Worm (Caenorhabditis elegans): ENCODE data around the gene E02C12.19.

DNA sequence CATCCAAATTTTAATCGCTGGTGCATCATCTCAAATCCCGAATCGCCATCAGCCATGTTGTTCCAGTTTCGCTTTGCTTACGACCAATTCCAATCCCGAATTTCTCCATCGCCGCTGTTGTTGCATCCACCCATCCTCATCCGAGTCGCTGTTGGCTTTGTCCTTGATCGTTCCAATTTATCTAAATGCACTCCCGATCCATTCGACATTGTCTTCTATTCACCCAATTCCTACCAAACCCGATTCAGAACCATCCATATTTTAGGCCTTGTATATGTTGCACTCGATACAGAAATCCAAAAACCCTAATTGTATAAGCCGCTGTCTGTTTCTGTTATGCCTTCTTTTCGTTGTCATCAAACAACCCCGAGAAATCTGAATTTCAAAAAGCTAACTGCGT, 36.0 kb downstream of the E02C12.19 start:
- no peak for TF ChIP-seq nhr-11 (tag; optimal IDR thresholded peaks at IDR 0.05)
- TF ChIP-seq ceh-82 (tag; optimal IDR thresholded peaks at IDR 0.05) = no peak
- no peak for TF ChIP-seq nhr-21 (tag; optimal IDR thresholded peaks at IDR 0.05)
- no peak for TF ChIP-seq aly-2 (tag; optimal IDR thresholded peaks at IDR 0.05)
- no peak for TF ChIP-seq lin-39 (tag; optimal IDR thresholded peaks at IDR 0.05)
- no peak for TF ChIP-seq ztf-11 (tag; optimal IDR thresholded peaks at IDR 0.05)
- no peak for TF ChIP-seq mbf-1 (tag; optimal IDR thresholded peaks at IDR 0.05)
- no peak for TF ChIP-seq Y55F3AM.14 (GFP tag; optimal IDR thresholded peaks at IDR 0.05)
- no peak for TF ChIP-seq R02D3.7 (tag; optimal IDR thresholded peaks at IDR 0.05)
- TF ChIP-seq nhr-6 (tag; optimal IDR thresholded peaks at IDR 0.05) = no peak

All from whole organism, L2 larva.